Worm (Caenorhabditis elegans) whole organism, mixed stage, embryonic: ENCODE results near the gene Y22F5A.11.

Experiments
- blmp-1 ChIP-seq: fragments of 150-350 bp; optimal IDR thresholded peaks from 2 replicates; lab custom pipeline; 2014; ENCODE audit warnings: missing biosample characterization, missing genetic modification characterization
- ces-1 ChIP-seq: fragments of 150-350 bp; optimal IDR thresholded peaks from 2 replicates; lab custom pipeline; 2014; ENCODE audit warnings: missing biosample characterization, missing genetic modification reagents, missing genetic modification characterization
- lin-13 ChIP-seq: fragments of 150-350 bp; optimal IDR thresholded peaks from 2 replicates; lab custom pipeline; 2014; ENCODE audit warnings: missing biosample characterization, missing genetic modification characterization
- lsy-2 ChIP-seq: fragments of 150-350 bp; optimal IDR thresholded peaks from 2 replicates; lab custom pipeline; 2014; ENCODE audit warnings: missing biosample characterization, missing genetic modification characterization
- mep-1 ChIP-seq: fragments of 150-350 bp; optimal IDR thresholded peaks from 2 replicates; lab custom pipeline; 2017; ENCODE audit warnings: missing biosample characterization, missing genetic modification reagents, missing genetic modification characterization, inconsistent platforms
- mls-2 ChIP-seq: sonication (generic microtip); optimal IDR thresholded peaks from 2 replicates; lab custom pipeline; 2016; ENCODE audit warnings: mild to moderate bottlenecking, missing genetic modification characterization, moderate library complexity, missing compliant biosample characterization
- nhr-237 ChIP-seq: fragments of 150-350 bp; optimal IDR thresholded peaks from 2 replicates; lab custom pipeline; 2014; ENCODE audit warnings: missing biosample characterization, missing genetic modification characterization
- unc-120 ChIP-seq: sonication (generic microtip); optimal IDR thresholded peaks from 2 replicates; lab custom pipeline; 2017; ENCODE audit warnings: missing genetic modification characterization, missing compliant biosample characterization; ENCODE audit not compliant: poor library complexity, severe bottlenecking
- unc-62 ChIP-seq: fragments of 150-350 bp; optimal IDR thresholded peaks from 2 replicates; lab custom pipeline; 2014; ENCODE audit warnings: missing biosample characterization, missing genetic modification reagents, missing genetic modification characterization

DNA sequence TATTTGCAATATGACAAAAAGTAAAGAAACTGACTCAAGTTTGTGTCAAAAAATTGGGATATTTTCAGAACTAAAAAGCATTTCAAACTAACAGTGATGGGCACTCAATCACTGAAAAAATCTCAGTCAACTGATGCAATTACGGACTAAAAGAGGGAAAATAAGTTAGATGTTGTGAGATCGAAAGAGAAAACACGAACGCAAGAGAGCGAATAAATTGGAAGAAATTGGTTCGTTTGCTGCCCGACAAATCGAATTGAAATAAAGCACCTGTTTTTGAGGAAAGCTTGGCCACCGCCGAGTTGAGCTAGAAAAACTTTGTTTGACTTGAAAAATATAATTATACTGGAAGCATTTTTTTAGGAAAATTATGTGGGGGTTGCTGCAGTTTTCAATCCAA, 9.4 kb downstream of the Y22F5A.11 start:
- no peak for TF ChIP-seq nhr-237 (tag; lab: Kevin White, UChicago)
- TF ChIP-seq blmp-1: no peak
- TF ChIP-seq ces-1 (GFP tag; lab: Kevin White, UChicago): peak; percentile 67
- no peak for TF ChIP-seq unc-62
- TF ChIP-seq lsy-2 (tag; lab: Kevin White, UChicago): no peak
- TF ChIP-seq mep-1 (tag; lab: Kevin White, UChicago): no peak
- no peak for TF ChIP-seq lin-13 (tag; lab: Kevin White, UChicago)
- TF ChIP-seq unc-120 (tag; lab: Kevin White, UChicago): no peak
- no peak for TF ChIP-seq mls-2
